Worm (Caenorhabditis elegans) whole organism, L3 larva: ENCODE data around the gene str-228.
"Not testable (repeated sequence)": the region's sequence is repeated elsewhere in the genome, so short reads cannot be mapped to it uniquely, and the experiment has no call there.

Experiments
- ZK546.5 ChIP-seq: sonication (generic microtip); optimal IDR thresholded peaks from 2 replicates; lab custom pipeline; 2017; ENCODE audit warnings: missing biosample characterization, missing genetic modification characterization
- ama-1 ChIP-seq: fragments of 150-350 bp; optimal IDR thresholded peaks from 2 replicates; lab custom pipeline; 2018
- ceh-16 ChIP-seq: sonication (generic microtip); optimal IDR thresholded peaks from 2 replicates; lab custom pipeline; 2017; ENCODE audit warnings: missing biosample characterization, missing genetic modification characterization
- ceh-28 ChIP-seq: fragments of 150-350 bp; optimal IDR thresholded peaks from 2 replicates; lab custom pipeline; 2014; ENCODE audit warnings: missing biosample characterization, missing genetic modification reagents, missing genetic modification characterization
- ceh-82 ChIP-seq: fragments of 150-350 bp; optimal IDR thresholded peaks from 2 replicates; lab custom pipeline; 2014; ENCODE audit warnings: missing biosample characterization, missing genetic modification characterization
- daf-12 ChIP-seq: fragments of 150-350 bp; optimal IDR thresholded peaks from 2 replicates; lab custom pipeline; 2014; ENCODE audit warnings: missing biosample characterization, missing genetic modification reagents, missing genetic modification characterization
- egl-27 ChIP-seq: sonication (generic microtip); optimal IDR thresholded peaks from 4 replicates; lab custom pipeline; 2017; ENCODE audit warnings: missing biosample characterization, missing genetic modification reagents, missing genetic modification characterization
- egl-5 ChIP-seq: fragments of 150-350 bp; optimal IDR thresholded peaks from 2 replicates; lab custom pipeline; 2017; ENCODE audit warnings: missing biosample characterization, missing genetic modification reagents, missing genetic modification characterization, inconsistent platforms
- elt-1 ChIP-seq: fragments of 150-350 bp; optimal IDR thresholded peaks from 2 replicates; lab custom pipeline; 2014; ENCODE audit warnings: missing biosample characterization, missing genetic modification characterization
- elt-2 ChIP-seq: sonication (generic microtip); optimal IDR thresholded peaks from 2 replicates; lab custom pipeline; 2016; ENCODE audit warnings: missing genetic modification reagents, mild to moderate bottlenecking, missing genetic modification characterization, missing compliant biosample characterization
- elt-3 ChIP-seq, 3 experiments: fragments of 150-350 bp in 1 of 3; sonication (generic microtip) in 2 of 3; optimal IDR thresholded peaks; 2 replicates in 2 of 3; 4 replicates in 1 of 3; lab custom pipeline; 2014 to 2017; ENCODE audit warnings: missing biosample characterization in 3 of 3, missing genetic modification characterization in 3 of 3
- eor-1 ChIP-seq, 2 experiments: fragments of 150-350 bp; optimal IDR thresholded peaks; 2 replicates each; lab custom pipeline; 2014 to 2018; ENCODE audit warnings: missing biosample characterization in 2 of 2, missing genetic modification characterization in 2 of 2
- fkh-10 ChIP-seq: sonication (generic microtip); optimal IDR thresholded peaks from 2 replicates; lab custom pipeline; 2017; ENCODE audit warnings: missing biosample characterization, missing genetic modification reagents, missing genetic modification characterization
- fkh-2 ChIP-seq: fragments of 150-350 bp; optimal IDR thresholded peaks from 2 replicates; lab custom pipeline; 2014; ENCODE audit warnings: missing biosample characterization, missing genetic modification reagents, missing genetic modification characterization
- fos-1 ChIP-seq: fragments of 150-350 bp; optimal IDR thresholded peaks from 2 replicates; lab custom pipeline; 2014; ENCODE audit warnings: missing biosample characterization, missing genetic modification characterization
- hmg-11 ChIP-seq: sonication (generic microtip); optimal IDR thresholded peaks from 2 replicates; lab custom pipeline; 2016; ENCODE audit warnings: missing genetic modification characterization, missing compliant biosample characterization
- jun-1 ChIP-seq: fragments of 150-350 bp; optimal IDR thresholded peaks from 2 replicates; lab custom pipeline; 2014; ENCODE audit warnings: missing biosample characterization, missing genetic modification reagents, missing genetic modification characterization
- lsy-12 ChIP-seq: sonication (generic microtip); optimal IDR thresholded peaks from 2 replicates; lab custom pipeline; 2016; ENCODE audit warnings: mild to moderate bottlenecking, missing genetic modification characterization, missing compliant biosample characterization
- mdl-1 ChIP-seq: fragments of 150-350 bp; optimal IDR thresholded peaks from 2 replicates; lab custom pipeline; 2014; ENCODE audit warnings: missing biosample characterization, missing genetic modification characterization
- nfya-1 ChIP-seq: sonication (generic microtip); optimal IDR thresholded peaks from 2 replicates; lab custom pipeline; 2017; ENCODE audit warnings: missing genetic modification characterization, mild to moderate bottlenecking, missing compliant biosample characterization, antibody characterized with exemption, moderate library complexity; ENCODE audit not compliant: insufficient read depth
- nhr-12 ChIP-seq: fragments of 150-350 bp; optimal IDR thresholded peaks from 2 replicates; lab custom pipeline; 2014; ENCODE audit warnings: missing biosample characterization, missing genetic modification characterization
- nhr-23 ChIP-seq: fragments of 150-350 bp; optimal IDR thresholded peaks from 2 replicates; lab custom pipeline; 2014; ENCODE audit warnings: missing biosample characterization, missing genetic modification reagents, missing genetic modification characterization
- nhr-25 ChIP-seq: sonication (generic microtip); optimal IDR thresholded peaks from 2 replicates; lab custom pipeline; 2017; ENCODE audit warnings: missing biosample characterization, missing genetic modification characterization
- nhr-43 ChIP-seq: sonication (generic microtip); optimal IDR thresholded peaks from 2 replicates; lab custom pipeline; 2016; ENCODE audit warnings: mild to moderate bottlenecking, missing genetic modification characterization, missing compliant biosample characterization; ENCODE audit not compliant: poor library complexity, severe bottlenecking
- nhr-67 ChIP-seq: fragments of 150-350 bp; optimal IDR thresholded peaks from 2 replicates; lab custom pipeline; 2014; ENCODE audit warnings: missing biosample characterization, missing genetic modification characterization
- nhr-76 ChIP-seq: fragments of 150-350 bp; sonication (generic microtip); optimal IDR thresholded peaks from 5 replicates; lab custom pipeline; 2014; ENCODE audit warnings: missing biosample characterization, missing genetic modification characterization
- pha-4 ChIP-seq: fragments of 150-350 bp; optimal IDR thresholded peaks from 2 replicates; lab custom pipeline; 2014; ENCODE audit warnings: missing biosample characterization, missing genetic modification reagents, missing genetic modification characterization
- pqm-1 ChIP-seq: fragments of 150-350 bp; optimal IDR thresholded peaks from 2 replicates; lab custom pipeline; 2017; ENCODE audit warnings: missing biosample characterization, missing genetic modification characterization, inconsistent platforms
- sea-2 ChIP-seq: fragments of 150-350 bp; sonication (generic microtip); optimal IDR thresholded peaks from 4 replicates; lab custom pipeline; 2014; ENCODE audit warnings: missing biosample characterization, missing genetic modification reagents, missing genetic modification characterization
- skn-1 ChIP-seq: fragments of 150-350 bp; optimal IDR thresholded peaks from 2 replicates; lab custom pipeline; 2014; ENCODE audit warnings: missing biosample characterization, missing genetic modification characterization
- tbx-2 ChIP-seq: sonication (generic microtip); optimal IDR thresholded peaks from 2 replicates; lab custom pipeline; 2016; ENCODE audit warnings: mild to moderate bottlenecking, missing genetic modification characterization, missing compliant biosample characterization
- unc-39 ChIP-seq: sonication (generic microtip); optimal IDR thresholded peaks from 4 replicates; lab custom pipeline; 2017; ENCODE audit warnings: missing biosample characterization, missing genetic modification characterization
- unc-62 ChIP-seq: fragments of 150-350 bp; sonication (generic microtip); optimal IDR thresholded peaks from 4 replicates; lab custom pipeline; 2014; ENCODE audit warnings: missing biosample characterization, missing genetic modification reagents, missing genetic modification characterization
- ztf-11 ChIP-seq: fragments of 150-350 bp; optimal IDR thresholded peaks from 2 replicates; lab custom pipeline; 2014; ENCODE audit warnings: missing biosample characterization, missing genetic modification characterization
- ztf-4 ChIP-seq: fragments of 150-350 bp; optimal IDR thresholded peaks from 2 replicates; lab custom pipeline; 2014; ENCODE audit warnings: missing biosample characterization, missing genetic modification characterization

The str-228 gene

DNA sequence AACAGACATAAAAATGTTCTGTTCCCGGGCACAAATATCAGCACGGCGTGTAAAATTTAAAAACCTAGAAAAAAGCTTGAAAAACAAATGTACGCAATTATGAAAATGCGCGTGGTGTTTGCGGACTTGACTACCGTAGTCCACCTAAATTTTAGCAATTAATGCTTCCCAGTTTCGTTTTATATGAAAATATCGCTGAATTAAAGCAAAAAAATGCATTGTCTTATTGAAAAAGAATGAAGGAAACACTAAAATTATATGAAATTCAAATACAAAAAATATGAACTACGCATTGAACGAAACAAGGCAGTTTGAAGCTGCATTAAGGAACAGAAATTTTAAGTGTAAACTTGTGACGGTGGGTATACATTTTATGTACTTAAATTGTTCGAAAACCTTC, 3.7 kb upstream of the str-228 start, which contains the start of gene ugt-64:
ugt-64 (minus strand) TSS at position 101 of the 400 bp plus-strand sequence.
- not testable (repeated sequence) for TF ChIP-seq ceh-28 (tag; lab: Kevin White, UChicago); ama-1; pqm-1 (tag; lab: Kevin White, UChicago)

DNA sequence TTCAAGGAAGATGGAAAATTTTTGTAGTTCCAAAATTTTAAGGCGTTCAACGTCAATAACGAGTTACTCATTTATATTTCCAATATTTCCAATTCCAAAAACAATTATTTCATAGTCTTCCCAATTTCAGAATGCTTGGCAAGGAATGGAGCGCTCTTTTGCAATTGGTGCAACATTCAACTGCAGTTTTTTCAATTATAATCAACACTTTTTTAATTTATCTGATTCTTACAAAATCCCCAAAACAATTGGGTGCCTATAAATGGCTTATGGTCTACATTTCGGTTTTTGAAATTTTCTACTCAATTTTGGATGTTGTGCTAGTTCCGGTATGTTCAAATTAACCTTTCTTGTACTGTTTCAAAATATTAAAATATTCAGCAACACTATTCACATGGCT, 2.3 kb upstream of the str-228 start, which contains the start of gene str-225:
str-225 (plus strand) TSS at position 132 of the 400 bp plus-strand sequence.
- TF ChIP-seq sea-2, result no peak
- no peak for TF ChIP-seq nhr-12 (tag; lab: Kevin White, UChicago)
- no peak for TF ChIP-seq ceh-28 (tag; lab: Kevin White, UChicago)
- no peak for TF ChIP-seq jun-1
- no peak for TF ChIP-seq ZK546.5 (tag; lab: Kevin White, UChicago)
- TF ChIP-seq, all 47 proteins: peak for 0

DNA sequence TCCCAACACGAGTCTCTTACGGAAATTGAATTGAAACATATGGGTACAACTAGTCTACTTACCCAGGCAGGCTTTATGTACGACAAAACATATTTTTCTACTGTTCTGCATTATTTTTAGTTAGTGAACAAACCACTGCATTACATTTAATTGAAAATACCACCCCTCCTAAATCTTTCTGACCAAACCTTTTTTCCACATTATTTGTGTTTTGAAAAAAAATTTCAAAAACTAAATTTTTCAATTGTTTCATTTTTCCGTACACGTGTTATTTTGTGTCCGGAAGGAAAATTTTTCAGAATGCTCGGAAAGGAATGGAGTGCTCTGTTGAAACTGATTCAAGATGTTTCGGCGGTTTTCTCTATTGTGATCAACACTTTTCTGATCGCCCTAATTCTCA, 2.4 kb downstream of the str-228 start, which contains the start of gene str-226:
str-226 (plus strand) TSS at position 301 of the 400 bp plus-strand sequence.
- TF ChIP-seq fkh-2 (tag; lab: Kevin White, UChicago), result no peak
- TF ChIP-seq nhr-43 (tag; lab: Kevin White, UChicago), result no peak
- TF ChIP-seq nfya-1 (tag; lab: Kevin White, UChicago), result no peak
- no peak for TF ChIP-seq fkh-10 (GFP tag; lab: Kevin White, UChicago)
- TF ChIP-seq nhr-67 (tag; lab: Kevin White, UChicago), result no peak
- TF ChIP-seq ceh-82, result no peak
- TF ChIP-seq pha-4 (tag; lab: Kevin White, UChicago), result no peak
- no peak for TF ChIP-seq pqm-1 (tag; lab: Kevin White, UChicago)
- no peak for TF ChIP-seq elt-2 (tag; lab: Kevin White, UChicago)
- no peak for TF ChIP-seq ztf-4 (tag; lab: Kevin White, UChicago)
- TF ChIP-seq ceh-16 (tag; lab: Kevin White, UChicago), result no peak
- TF ChIP-seq nhr-76 (tag; lab: Kevin White, UChicago), result no peak

DNA sequence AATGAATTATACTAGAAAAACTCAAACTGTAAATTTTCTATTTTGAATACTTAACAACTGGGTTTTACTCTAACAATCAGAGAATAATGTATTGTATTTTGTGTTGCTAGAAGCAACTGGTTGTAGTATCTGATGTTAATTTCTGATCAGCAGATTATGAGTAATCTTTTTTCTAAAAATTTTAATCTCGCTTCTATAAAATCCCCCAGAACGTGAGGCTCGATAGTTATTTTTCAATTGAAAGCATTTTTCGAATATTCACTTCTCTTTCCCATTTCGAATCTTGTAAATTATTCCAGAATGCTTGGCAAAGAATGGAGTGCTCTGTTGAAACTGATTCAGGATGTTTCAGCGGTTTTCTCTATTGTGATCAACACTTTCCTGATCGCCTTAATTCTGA, 7.9 kb downstream of the str-228 start, which contains the start of gene str-227:
str-227 (plus strand) TSS at position 301 of the 400 bp plus-strand sequence.
- TF ChIP-seq nhr-12 (tag; lab: Kevin White, UChicago), result no peak
- no peak for TF ChIP-seq ZK546.5 (tag; lab: Kevin White, UChicago)
- no peak for TF ChIP-seq eor-1 (tag; optimal IDR thresholded peaks at IDR 0.05; lab: Kevin White, UChicago)
- no peak for TF ChIP-seq nhr-43 (tag; lab: Kevin White, UChicago)
- no peak for TF ChIP-seq ceh-82
- no peak for TF ChIP-seq sea-2
- no peak for TF ChIP-seq ztf-11 (tag; lab: Kevin White, UChicago)
- TF ChIP-seq elt-2 (tag; lab: Kevin White, UChicago), result no peak
- TF ChIP-seq nhr-67 (tag; lab: Kevin White, UChicago), result no peak
- no peak for TF ChIP-seq fos-1 (tag; lab: Kevin White, UChicago)

DNA sequence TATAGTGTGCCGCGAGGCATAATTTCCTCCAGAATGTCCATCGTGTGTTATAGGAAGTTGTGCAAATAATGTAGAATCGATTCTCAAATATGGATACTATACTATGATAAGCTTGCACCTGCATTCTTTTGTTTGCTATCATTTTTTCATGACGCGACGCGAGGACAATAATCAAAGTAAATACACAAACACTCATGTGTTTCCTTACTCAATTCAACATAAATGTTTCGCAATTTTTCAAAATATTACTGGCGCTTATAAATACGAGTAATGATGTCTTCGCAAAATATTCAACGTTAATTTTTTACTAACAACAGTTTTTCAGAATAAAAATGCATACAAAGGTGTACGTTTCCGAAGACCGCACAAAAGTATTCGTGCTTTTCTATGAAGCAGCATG, 13.3 kb downstream of the str-228 start, which contains the start of gene irg-1:
irg-1 (plus strand) TSS at position 326 of the 400 bp plus-strand sequence.
- TF ChIP-seq pqm-1 (tag; lab: Kevin White, UChicago) (peak; percentile 37), nhr-12 (tag; lab: Kevin White, UChicago) (no peak)

DNA sequence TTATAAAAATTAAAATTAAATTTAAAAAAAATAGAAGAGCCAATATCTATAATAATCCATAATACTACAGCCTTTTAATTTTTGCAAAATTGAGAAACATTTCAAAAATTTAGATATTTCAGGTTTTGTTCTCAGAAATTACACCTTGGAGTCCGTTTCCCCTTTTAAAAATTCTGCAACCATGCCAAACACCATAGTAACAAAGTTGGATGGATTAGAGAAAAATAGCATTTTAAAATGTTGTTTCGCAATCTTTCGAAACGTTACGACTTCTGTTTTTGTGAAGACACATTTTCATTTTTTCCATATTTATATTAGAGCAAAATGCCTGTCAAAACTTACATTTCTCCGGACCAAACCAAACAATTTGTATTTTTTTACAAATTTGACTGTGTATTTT, 15.0 kb downstream of the str-228 start, which contains the start of gene T24A6.7:
T24A6.7 (plus strand) TSS at position 301 of the 400 bp plus-strand sequence.
- TF ChIP-seq lsy-12 (no peak), unc-62 (GFP tag; lab: Kevin White, UChicago) (no peak), mdl-1 (no peak), ceh-28 (tag; lab: Kevin White, UChicago) (no peak), egl-5 (tag; lab: Kevin White, UChicago) (no peak), unc-39 (no peak)

DNA sequence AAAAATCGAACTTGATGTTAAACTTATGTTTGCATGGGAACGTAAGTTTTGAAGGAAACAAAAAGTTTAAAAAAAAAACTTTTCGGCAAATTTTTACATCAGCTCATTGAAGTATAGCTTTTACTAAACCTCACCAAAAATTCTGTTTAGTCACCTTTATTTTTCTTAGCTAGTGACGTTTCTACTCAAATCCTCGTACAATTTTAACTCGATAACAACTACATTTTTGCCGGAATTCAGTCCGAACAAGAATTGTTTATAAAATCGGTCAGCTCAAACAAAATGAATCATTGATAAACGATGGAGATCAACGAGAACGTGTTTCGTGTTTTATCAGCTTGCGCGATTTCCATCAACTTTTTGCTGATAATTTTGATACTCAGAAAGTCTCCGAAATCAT, 16.9 kb downstream of the str-228 start, which contains the start of gene str-260:
str-260 (plus strand) TSS at position 301 of the 400 bp plus-strand sequence.
- TF ChIP-seq fos-1 (tag; lab: Kevin White, UChicago) (no peak), elt-2 (tag; lab: Kevin White, UChicago) (no peak), unc-62 (GFP tag; lab: Kevin White, UChicago) (no peak), eor-1 (tag; optimal IDR thresholded peaks at IDR 0.05; lab: Kevin White, UChicago) (no peak), hmg-11 (tag; lab: Kevin White, UChicago) (no peak), nhr-23 (tag; lab: Kevin White, UChicago) (no peak), nhr-25 (tag; lab: Kevin White, UChicago) (no peak), tbx-2 (tag; lab: Kevin White, UChicago) (no peak), elt-1 (tag; lab: Kevin White, UChicago) (no peak), ceh-16 (tag; lab: Kevin White, UChicago) (no peak), nfya-1 (tag; lab: Kevin White, UChicago) (no peak), ceh-82 (no peak), daf-12 (no peak), elt-3 (tag; optimal IDR thresholded peaks at IDR 0.05; lab: Kevin White, UChicago) (no peak), skn-1 (tag; lab: Kevin White, UChicago) (no peak), egl-27 (tag; lab: Kevin White, UChicago) (no peak)
- TF ChIP-seq, all 47 proteins: peak for 0
